In genomic region chr3L:7855778-7856625, dm6 we compare ENCODE assay signal across 2 fruit fly cellular contexts.
TF ChIP-seq lines count a peak whose summit lies in the region.

No protein-coding gene starts in this region.

TF ChIP-seq in whole organism, embryonic, 481 proteins besides CTCF, POLR2A, EP300 and RAD21 (continued from another document and continues in another):
- no peak for TF ChIP-seq CG8290 (GFP tag; optimal IDR thresholded peaks at IDR 0.05; lab: Kevin White, UChicago)
- TF ChIP-seq CG8290 (tag; optimal IDR thresholded peaks at IDR 0.05; lab: Kevin White, UChicago), result peak in 1 of 2 experiments; percentile 16
- TF ChIP-seq run (tag; optimal IDR thresholded peaks at IDR 0.05; lab: Kevin White, UChicago), result peak; percentile 33
- no peak for TF ChIP-seq vfl (GFP tag; optimal IDR thresholded peaks at IDR 0.05; lab: Kevin White, UChicago)
- peak; percentile 86 for TF ChIP-seq CG6765 (GFP tag; optimal IDR thresholded peaks at IDR 0.05; lab: Kevin White, UChicago)
- peak; percentile 17 for TF ChIP-seq CG31388 (GFP tag; optimal IDR thresholded peaks at IDR 0.05; lab: Kevin White, UChicago)
- peak; percentile 80 for TF ChIP-seq Fer1 (GFP tag; optimal IDR thresholded peaks at IDR 0.05; lab: Kevin White, UChicago)
- TF ChIP-seq zen2 (GFP tag; IDR thresholded peaks at IDR 0.05; lab: Robert Waterston, UW; ENCODE audit: partially characterized antibody), result no peak
- TF ChIP-seq Nf-YB (GFP tag; optimal IDR thresholded peaks at IDR 0.05; lab: Kevin White, UChicago), result peak; percentile 75
- peak; percentile 93 for TF ChIP-seq nmo (GFP tag; optimal IDR thresholded peaks at IDR 0.05; lab: Kevin White, UChicago)
- TF ChIP-seq insv (GFP tag; optimal IDR thresholded peaks at IDR 0.05; lab: Kevin White, UChicago), result peak in 1 of 2 experiments; percentile 10
- peak; percentile 44 for TF ChIP-seq CG4404 (GFP tag; IDR thresholded peaks at IDR 0.05; lab: Robert Waterston, UW)
- TF ChIP-seq bsh (GFP tag; optimal IDR thresholded peaks at IDR 0.05; lab: Kevin White, UChicago), result peak in 1 of 2 experiments; percentile 81
- no peak for TF ChIP-seq Ets97D (GFP tag; optimal IDR thresholded peaks at IDR 0.05; lab: Kevin White, UChicago)
- TF ChIP-seq lmd (GFP tag; IDR thresholded peaks at IDR 0.05; lab: Robert Waterston, UW), result peak; percentile 81
- TF ChIP-seq chinmo (GFP tag; IDR thresholded peaks at IDR 0.05; lab: Robert Waterston, UW; ENCODE audit: partially characterized antibody), result peak; percentile 97
- peak; percentile 79 for TF ChIP-seq Ada2b (GFP tag; IDR thresholded peaks at IDR 0.05; lab: Robert Waterston, UW)
- 0 out of 2 replicates have a peak, but pooled peaks have one; percentile 15 for TF ChIP-seq ham (GFP tag; IDR thresholded peaks at IDR 0.05; lab: Robert Waterston, UW)
- peak; percentile 71 for TF ChIP-seq CG14667 (GFP tag; IDR thresholded peaks at IDR 0.05; lab: Robert Waterston, UW)
- TF ChIP-seq Gsc (GFP tag; IDR thresholded peaks at IDR 0.05; lab: Robert Waterston, UW), result no peak
- no peak for TF ChIP-seq CG7987 (GFP tag; optimal IDR thresholded peaks at IDR 0.05; lab: Kevin White, UChicago)
- no peak for TF ChIP-seq p53 (GFP tag; optimal IDR thresholded peaks at IDR 0.05; lab: Kevin White, UChicago)
- peak; percentile 50 to 90 for TF ChIP-seq Trl (optimal IDR thresholded peaks at IDR 0.05; lab: Kevin White, UChicago)
- TF ChIP-seq Trl (GFP tag; optimal IDR thresholded peaks at IDR 0.05; lab: Kevin White, UChicago), result no peak
- peak; percentile 55; the same call in 1 of the 2 replicates for TF ChIP-seq CG4730 (GFP tag; IDR thresholded peaks at IDR 0.05; lab: Robert Waterston, UW)
- no peak for TF ChIP-seq Hr78 (GFP tag; optimal IDR thresholded peaks at IDR 0.05; lab: Kevin White, UChicago)
- no peak for TF ChIP-seq kay (GFP tag; optimal IDR thresholded peaks at IDR 0.05; lab: Kevin White, UChicago)
- TF ChIP-seq sug (tag; optimal IDR thresholded peaks at IDR 0.05; lab: Kevin White, UChicago), result peak; percentile 35
- TF ChIP-seq B-H2 (GFP tag; optimal IDR thresholded peaks at IDR 0.05; lab: Kevin White, UChicago), result peak; percentile 56
- TF ChIP-seq CG10565 (GFP tag; optimal IDR thresholded peaks at IDR 0.05; lab: Kevin White, UChicago), result peak; percentile 7
- peak; percentile 47; the same call in 1 of the 2 replicates for TF ChIP-seq Nf-YA (GFP tag; IDR thresholded peaks at IDR 0.05; lab: Robert Waterston, UW)
- TF ChIP-seq dmrt99B (tag; optimal IDR thresholded peaks at IDR 0.05; lab: Kevin White, UChicago), result peak; percentile 87
- TF ChIP-seq CG12104 (GFP tag; optimal IDR thresholded peaks at IDR 0.05; lab: Kevin White, UChicago), result peak; percentile 91
- peak; percentile 62 for TF ChIP-seq CG6254 (GFP tag; optimal IDR thresholded peaks at IDR 0.05; lab: Kevin White, UChicago)
- peak; percentile 23; the same call in 1 of the 2 replicates for TF ChIP-seq Drgx (GFP tag; IDR thresholded peaks at IDR 0.05; lab: Robert Waterston, UW)
- no peak for TF ChIP-seq dan (GFP tag; IDR thresholded peaks at IDR 0.05; lab: Robert Waterston, UW)
- peak; percentile 28 for TF ChIP-seq CG18476 (GFP tag; optimal IDR thresholded peaks at IDR 0.05; lab: Kevin White, UChicago)
- TF ChIP-seq nerfin-2 (GFP tag; IDR thresholded peaks at IDR 0.05; lab: Robert Waterston, UW; ENCODE audit: partially characterized antibody), result no peak
- TF ChIP-seq Sox100B (GFP tag; optimal IDR thresholded peaks at IDR 0.05; lab: Kevin White, UChicago), result peak; percentile 91
- peak; percentile 71 for TF ChIP-seq oc (tag; optimal IDR thresholded peaks at IDR 0.05; lab: Kevin White, UChicago)
- TF ChIP-seq CG10462 (GFP tag; optimal IDR thresholded peaks at IDR 0.05; lab: Kevin White, UChicago), result peak; percentile 56
- peak; percentile 33; the same call in 1 of the 2 replicates for TF ChIP-seq MBD-R2 (GFP tag; IDR thresholded peaks at IDR 0.05; lab: Robert Waterston, UW)
- no peak for TF ChIP-seq BEAF-32 (GFP tag; optimal IDR thresholded peaks at IDR 0.05; lab: Kevin White, UChicago)
- peak; percentile 90 for TF ChIP-seq CG13775 (GFP tag; optimal IDR thresholded peaks at IDR 0.05; lab: Kevin White, UChicago)
- peak; percentile 93 for TF ChIP-seq CG34376 (GFP tag; optimal IDR thresholded peaks at IDR 0.05; lab: Kevin White, UChicago)
- no peak for TF ChIP-seq pnt (GFP tag; optimal IDR thresholded peaks at IDR 0.05; lab: Kevin White, UChicago)
- peak; percentile 81 for TF ChIP-seq CG18599 (GFP tag; optimal IDR thresholded peaks at IDR 0.05; lab: Kevin White, UChicago)
- TF ChIP-seq Dek (tag; optimal IDR thresholded peaks at IDR 0.05; lab: Kevin White, UChicago), result peak; percentile 84
- peak; percentile 76 for TF ChIP-seq unpg (GFP tag; optimal IDR thresholded peaks at IDR 0.05; lab: Kevin White, UChicago)
- TF ChIP-seq grn (GFP tag; optimal IDR thresholded peaks at IDR 0.05; lab: Kevin White, UChicago), result peak; percentile 90
- no peak for TF ChIP-seq CG15073 (GFP tag; optimal IDR thresholded peaks at IDR 0.05; lab: Kevin White, UChicago)
- TF ChIP-seq Atf3 (GFP tag; optimal IDR thresholded peaks at IDR 0.05; lab: Kevin White, UChicago), result no peak
- TF ChIP-seq Taf1 (GFP tag; IDR thresholded peaks at IDR 0.05; lab: Robert Waterston, UW), result peak; percentile 62
- TF ChIP-seq exex (tag; optimal IDR thresholded peaks at IDR 0.05; lab: Kevin White, UChicago), result peak; percentile 75
- peak; percentile 74 for TF ChIP-seq NfI (GFP tag; optimal IDR thresholded peaks at IDR 0.05; lab: Kevin White, UChicago)
- peak; percentile 74 for TF ChIP-seq seq (GFP tag; IDR thresholded peaks at IDR 0.05; lab: Robert Waterston, UW)
- no peak for TF ChIP-seq Dref (GFP tag; IDR thresholded peaks at IDR 0.05; lab: Robert Waterston, UW)
- TF ChIP-seq scrt (GFP tag; optimal IDR thresholded peaks at IDR 0.05; lab: Kevin White, UChicago), result peak; percentile 70
- peak; percentile 43; the same call in 1 of the 2 replicates for TF ChIP-seq wdn (GFP tag; IDR thresholded peaks at IDR 0.05; lab: Robert Waterston, UW)
- TF ChIP-seq E2f1 (GFP tag; IDR thresholded peaks at IDR 0.05; lab: Robert Waterston, UW), result peak; percentile 71
- TF ChIP-seq so (GFP tag; IDR thresholded peaks at IDR 0.05; lab: Robert Waterston, UW), result peak; percentile 11; the same call in 1 of the 3 replicates
- TF ChIP-seq ro (GFP tag; IDR thresholded peaks at IDR 0.05; lab: Robert Waterston, UW), result peak; percentile 69; the same call in 1 of the 2 replicates
- TF ChIP-seq CG16815 (GFP tag; optimal IDR thresholded peaks at IDR 0.05; lab: Kevin White, UChicago), result peak; percentile 79
- peak; percentile 92 for TF ChIP-seq PHDP (tag; optimal IDR thresholded peaks at IDR 0.05; lab: Kevin White, UChicago)

TF ChIP-seq in whole organism, prepupa, 60 proteins besides CTCF, POLR2A, EP300 and RAD21 (continued from another document):
- peak; percentile 74 for TF ChIP-seq OdsH (GFP tag; optimal IDR thresholded peaks at IDR 0.05; lab: Kevin White, UChicago)
- TF ChIP-seq pdm3 (GFP tag; optimal IDR thresholded peaks at IDR 0.05; lab: Kevin White, UChicago), result peak; percentile 26
- peak; percentile 56 for TF ChIP-seq CG11762 (GFP tag; optimal IDR thresholded peaks at IDR 0.05; lab: Kevin White, UChicago; ENCODE audit: insufficient read depth)
- no peak for TF ChIP-seq Eip93F (GFP tag; optimal IDR thresholded peaks at IDR 0.05; lab: Kevin White, UChicago)
- TF ChIP-seq CG11902 (GFP tag; optimal IDR thresholded peaks at IDR 0.05; lab: Kevin White, UChicago), result no peak
- TF ChIP-seq Met (GFP tag; optimal IDR thresholded peaks at IDR 0.05; lab: Kevin White, UChicago), result peak; percentile 50
- TF ChIP-seq CG6808 (GFP tag; optimal IDR thresholded peaks at IDR 0.05; lab: Kevin White, UChicago), result peak; percentile 32
